Worm (Caenorhabditis elegans) whole organism, L3 larva: ENCODE results near the gene cest-2.1.

Experiments
- ama-1 ChIP-seq: fragments of 150-350 bp; optimal IDR thresholded peaks from 2 replicates; lab custom pipeline; 2018
- fkh-10 ChIP-seq: sonication (generic microtip); optimal IDR thresholded peaks from 2 replicates; lab custom pipeline; 2017; ENCODE audit warnings: missing biosample characterization, missing genetic modification reagents, missing genetic modification characterization
- nfya-1 ChIP-seq: sonication (generic microtip); optimal IDR thresholded peaks from 2 replicates; lab custom pipeline; 2017; ENCODE audit warnings: missing genetic modification characterization, mild to moderate bottlenecking, missing compliant biosample characterization, antibody characterized with exemption, moderate library complexity; ENCODE audit not compliant: insufficient read depth
- tbx-2 ChIP-seq: sonication (generic microtip); optimal IDR thresholded peaks from 2 replicates; lab custom pipeline; 2016; ENCODE audit warnings: mild to moderate bottlenecking, missing genetic modification characterization, missing compliant biosample characterization
- ztf-11 ChIP-seq: fragments of 150-350 bp; optimal IDR thresholded peaks from 2 replicates; lab custom pipeline; 2014; ENCODE audit warnings: missing biosample characterization, missing genetic modification characterization

- TF ChIP-seq ama-1 (lab: Kevin White, UChicago) (no peak), tbx-2 (tag; lab: Kevin White, UChicago) (no peak), fkh-10 (GFP tag; lab: Kevin White, UChicago) (no peak), nfya-1 (tag; lab: Kevin White, UChicago) (no peak), ztf-11 (no peak)
Observed at ce11 chrV:14187104-14187503, 15.8 kb upstream of the cest-2.1 start.
